Fruit fly (Drosophila melanogaster): ENCODE measurements around the gene CG14543.
A peak's percentile ranks its signal among the peaks of the same experiment; 100 is the strongest.

Gene CG14543

dm6 chr3R:26105924-26106494, 49.6 kb downstream of the CG14543 start:
- TF ChIP-seq nom (GFP tag; optimal IDR thresholded peaks at IDR 0.05) (no peak), Elba2 (GFP tag; optimal IDR thresholded peaks at IDR 0.05) (no peak), Rfx (GFP tag; IDR thresholded peaks at IDR 0.05) (peak; percentile 92), C15 (GFP tag; IDR thresholded peaks at IDR 0.05) (no peak), E2f2 (GFP tag; IDR thresholded peaks at IDR 0.05) (peak; percentile 28; the same call in 1 of the 2 replicates), CG15073 (GFP tag; optimal IDR thresholded peaks at IDR 0.05) (no peak), CG2202 (tag; optimal IDR thresholded peaks at IDR 0.05) (no peak), en (GFP tag; optimal IDR thresholded peaks at IDR 0.05) (no peak), CG14965 (GFP tag; optimal IDR thresholded peaks at IDR 0.05; ENCODE audit: borderline replicate concordance) (no peak), Hmx (GFP tag; optimal IDR thresholded peaks at IDR 0.05) (no peak), CTCF (GFP tag; optimal IDR thresholded peaks at IDR 0.05) (no peak), Sry-δ (GFP tag; optimal IDR thresholded peaks at IDR 0.05) (no peak), Awh (GFP tag; IDR thresholded peaks at IDR 0.05) (peak; percentile 59; the same call in 1 of the 2 replicates), tup (GFP tag; optimal IDR thresholded peaks at IDR 0.05) (peak; percentile 35), CG9932 (GFP tag; IDR thresholded peaks at IDR 0.05) (peak; percentile 72), Fer1 (GFP tag; optimal IDR thresholded peaks at IDR 0.05) (peak; percentile 89), esg (GFP tag; conservative IDR thresholded peaks at IDR 0.05) (peak; percentile 54), CG13424 (tag; optimal IDR thresholded peaks at IDR 0.05) (peak; percentile 10), CG14667 (GFP tag; IDR thresholded peaks at IDR 0.05) (peak; percentile 72), CG2889 (GFP tag; IDR thresholded peaks at IDR 0.05) (no peak), CG12236 (GFP tag; optimal IDR thresholded peaks at IDR 0.05) (no peak), CG10959 (GFP tag; IDR thresholded peaks at IDR 0.05) (no peak), MTF-1 (GFP tag; optimal IDR thresholded peaks at IDR 0.05; ENCODE audit: borderline replicate concordance) (peak; percentile 17), CG17912 (GFP tag; optimal IDR thresholded peaks at IDR 0.05) (no peak), onecut (GFP tag; IDR thresholded peaks at IDR 0.05) (peak; percentile 4; the same call in 1 of the 2 replicates), Camta (GFP tag; optimal IDR thresholded peaks at IDR 0.05) (no peak), NC2α (GFP tag; optimal IDR thresholded peaks at IDR 0.05) (no peak), MESR4 (GFP tag; optimal IDR thresholded peaks at IDR 0.05) (no peak), Fer2 (tag; optimal IDR thresholded peaks at IDR 0.05) (peak; percentile 54), run (tag; optimal IDR thresholded peaks at IDR 0.05) (no peak), Six4 (GFP tag; optimal IDR thresholded peaks at IDR 0.05) (no peak), sens (GFP tag) (peak; percentile 30), CG2199 (GFP tag; IDR thresholded peaks at IDR 0.05) (no peak), CG3726 (GFP tag; IDR thresholded peaks at IDR 0.05) (no peak), Taf1 (GFP tag; IDR thresholded peaks at IDR 0.05) (peak; percentile 81), dati (GFP tag; IDR thresholded peaks at IDR 0.05) (0 out of 2 replicates have a peak, but pooled peaks have one; percentile 26), TFAM (GFP tag; optimal IDR thresholded peaks at IDR 0.05) (no peak), z (GFP tag; IDR thresholded peaks at IDR 0.05) (no peak), CG18599 (GFP tag; optimal IDR thresholded peaks at IDR 0.05) (peak; percentile 90), ac (GFP tag; optimal IDR thresholded peaks at IDR 0.05) (no peak), lmd (GFP tag; IDR thresholded peaks at IDR 0.05) (peak; percentile 88), CG9437 (GFP tag; optimal IDR thresholded peaks at IDR 0.05) (no peak), CG4820 (GFP tag; optimal IDR thresholded peaks at IDR 0.05) (no peak), sna (GFP tag; IDR thresholded peaks at IDR 0.05; ENCODE audit: partially characterized antibody) (no peak; the same call in 1 of the 2 replicates), CG9817 (tag; optimal IDR thresholded peaks at IDR 0.05) (peak; percentile 47), gt (GFP tag; IDR thresholded peaks at IDR 0.05) (no peak), zfh1 (GFP tag; IDR thresholded peaks at IDR 0.05) (peak; percentile 65), CG7928 (GFP tag; optimal IDR thresholded peaks at IDR 0.05) (peak; percentile 40), CG6791 (GFP tag; IDR thresholded peaks at IDR 0.05; ENCODE audit: partially characterized antibody) (no peak), CG12744 (GFP tag; optimal IDR thresholded peaks at IDR 0.05) (no peak), CG1647 (GFP tag; optimal IDR thresholded peaks at IDR 0.05) (no peak), corto (GFP tag; optimal IDR thresholded peaks at IDR 0.05) (no peak)
